Worm (Caenorhabditis elegans): ENCODE data around the gene C10A4.9.
A peak's percentile ranks its signal among the peaks of the same experiment; 100 is the strongest.

The C10A4.9 gene

ce11 chrX:7446485-7446884 is 25.8 kb downstream of the C10A4.9 start:
- TF ChIP-seq pag-3 (tag; optimal IDR thresholded peaks at IDR 0.05; ENCODE audit: borderline replicate concordance) = no peak
- TF ChIP-seq ahr-1 (tag; optimal IDR thresholded peaks at IDR 0.05) = no peak
- no peak for TF ChIP-seq K02D7.2 (tag; optimal IDR thresholded peaks at IDR 0.05)
- no peak for TF ChIP-seq hlh-30 (tag; optimal IDR thresholded peaks at IDR 0.05; ENCODE audit: insufficient read depth)
- no peak for TF ChIP-seq odd-2 (tag; optimal IDR thresholded peaks at IDR 0.05)
- TF ChIP-seq sox-2 (GFP tag; IDR thresholded peaks at IDR 0.05) = no peak
- TF ChIP-seq fkh-6 (tag; optimal IDR thresholded peaks at IDR 0.05) = no peak
- no peak for TF ChIP-seq hlh-15 (tag; optimal IDR thresholded peaks at IDR 0.05)
- no peak for TF ChIP-seq mec-3 (tag; optimal IDR thresholded peaks at IDR 0.05; ENCODE audit: borderline replicate concordance)
- no peak for TF ChIP-seq ceh-14 (tag; optimal IDR thresholded peaks at IDR 0.05)
- TF ChIP-seq unc-86 (tag; optimal IDR thresholded peaks at IDR 0.05) = no peak
- no peak for TF ChIP-seq ama-1 (optimal IDR thresholded peaks at IDR 0.05)
- no peak for TF ChIP-seq zip-5 (tag; optimal IDR thresholded peaks at IDR 0.05)
- no peak for TF ChIP-seq K09A11.1 (tag; optimal IDR thresholded peaks at IDR 0.05; ENCODE audit: insufficient read depth)
- no peak for TF ChIP-seq unc-42 (tag; optimal IDR thresholded peaks at IDR 0.05)
- TF ChIP-seq C38D4.7 (GFP tag; optimal IDR thresholded peaks at IDR 0.05) = no peak

- TF ChIP-seq ceh-19 (GFP tag; optimal IDR thresholded peaks at IDR 0.05) = no peak
Observed at ce11 chrX:7447340-7447739, 26.7 kb downstream of the C10A4.9 start.

- TF ChIP-seq K02D7.2 (tag; optimal IDR thresholded peaks at IDR 0.05) (no peak), unc-42 (tag; optimal IDR thresholded peaks at IDR 0.05) (no peak), nhr-11 (tag; optimal IDR thresholded peaks at IDR 0.05) (no peak), ceh-2 (tag; optimal IDR thresholded peaks at IDR 0.05) (no peak), ceh-6 (GFP tag; optimal IDR thresholded peaks at IDR 0.05) (no peak), tbx-7 (tag; optimal IDR thresholded peaks at IDR 0.05) (no peak), che-1 (tag; optimal IDR thresholded peaks at IDR 0.05) (no peak), pha-2 (tag; optimal IDR thresholded peaks at IDR 0.05) (no peak), rnt-1 (tag; optimal IDR thresholded peaks at IDR 0.05) (no peak), T23F11.4 (GFP tag; optimal IDR thresholded peaks at IDR 0.05) (no peak), lin-11 (tag; optimal IDR thresholded peaks at IDR 0.05) (no peak), fax-1 (tag; optimal IDR thresholded peaks at IDR 0.05) (no peak), unc-55 (GFP tag; optimal IDR thresholded peaks at IDR 0.05) (no peak), fkh-6 (tag; optimal IDR thresholded peaks at IDR 0.05) (no peak)
Observed at ce11 chrX:7452606-7453005, 31.9 kb downstream of the C10A4.9 start.

- TF ChIP-seq ceh-18 (tag; optimal IDR thresholded peaks at IDR 0.05) = no peak
- no peak for TF ChIP-seq tbx-2 (tag; optimal IDR thresholded peaks at IDR 0.05)
- TF ChIP-seq elt-2 (tag; optimal IDR thresholded peaks at IDR 0.05) = no peak
- TF ChIP-seq C08G9.2 (tag; optimal IDR thresholded peaks at IDR 0.05) = no peak
- peak; percentile 30; the same call in 1 of the 2 replicates for TF ChIP-seq sox-2 (GFP tag; IDR thresholded peaks at IDR 0.05)
- peak; percentile 87 for TF ChIP-seq ref-2 (tag; optimal IDR thresholded peaks at IDR 0.05)
- TF ChIP-seq unc-55 (GFP tag; optimal IDR thresholded peaks at IDR 0.05) = no peak
- no peak for TF ChIP-seq ets-4 (tag; optimal IDR thresholded peaks at IDR 0.05)
- TF ChIP-seq ceh-24 (tag; optimal IDR thresholded peaks at IDR 0.05) = no peak
- TF ChIP-seq ama-1 (optimal IDR thresholded peaks at IDR 0.05) = no peak
- TF ChIP-seq ceh-31 (tag; optimal IDR thresholded peaks at IDR 0.05) = peak; percentile 47
- TF ChIP-seq nhr-232 (tag; optimal IDR thresholded peaks at IDR 0.05) = no peak
- peak; percentile 0 for TF ChIP-seq T23F11.4 (GFP tag; optimal IDR thresholded peaks at IDR 0.05)
- no peak for TF ChIP-seq elt-4 (tag; optimal IDR thresholded peaks at IDR 0.05)
Observed at ce11 chrX:7455960-7456359, 35.3 kb downstream of the C10A4.9 start.
